Fruit fly (Drosophila melanogaster): Measurements from ENCODE around the gene Cpsf5.

DNA sequence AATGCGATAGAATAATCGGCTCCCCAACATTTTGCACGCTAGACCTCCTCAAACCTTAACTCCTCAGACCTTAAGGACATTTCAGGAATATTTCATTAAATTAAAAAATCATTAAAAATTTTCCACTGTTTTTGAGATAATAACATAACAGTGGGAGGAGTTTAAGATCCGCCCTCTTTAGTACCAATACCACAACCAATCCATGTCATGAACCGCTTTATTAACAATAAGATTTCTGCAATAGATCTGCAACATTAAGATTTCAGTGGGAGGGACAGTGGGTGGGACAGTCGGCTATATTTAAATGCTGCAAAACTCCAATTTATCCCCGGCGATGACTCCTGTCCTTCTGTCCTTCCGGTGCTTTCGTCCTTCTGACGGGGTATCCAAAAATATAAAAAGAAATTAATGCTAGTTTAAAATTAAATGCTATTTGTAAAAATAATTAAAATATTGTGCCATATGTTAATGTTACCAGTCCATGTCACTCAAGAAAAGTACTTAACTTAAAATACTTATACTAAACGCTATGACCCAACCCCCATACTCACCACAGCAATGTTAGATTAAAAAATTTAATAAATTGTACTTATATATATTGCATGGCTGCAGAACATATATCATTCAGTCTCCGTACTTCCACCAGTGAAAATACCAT, 31.9 kb downstream of the Cpsf5 start, which contains the start of gene Srg3:
- TF ChIP-seq CG6854 (GFP tag; optimal IDR thresholded peaks at IDR 0.05) (no peak), Hr38 (GFP tag; optimal IDR thresholded peaks at IDR 0.05) (no peak), CG6792 (GFP tag; optimal IDR thresholded peaks at IDR 0.05) (no peak), Hr39 (GFP tag; optimal IDR thresholded peaks at IDR 0.05) (no peak), CG4318 (GFP tag; optimal IDR thresholded peaks at IDR 0.05) (no peak), eg (GFP tag; IDR thresholded peaks at IDR 0.05) (no peak), Sox14 (GFP tag; optimal IDR thresholded peaks at IDR 0.05) (no peak), Met (GFP tag; optimal IDR thresholded peaks at IDR 0.05) (no peak)
